Fruit fly (Drosophila melanogaster): Measurements from ENCODE around the gene CG15465.

The CG15465 gene

DNA sequence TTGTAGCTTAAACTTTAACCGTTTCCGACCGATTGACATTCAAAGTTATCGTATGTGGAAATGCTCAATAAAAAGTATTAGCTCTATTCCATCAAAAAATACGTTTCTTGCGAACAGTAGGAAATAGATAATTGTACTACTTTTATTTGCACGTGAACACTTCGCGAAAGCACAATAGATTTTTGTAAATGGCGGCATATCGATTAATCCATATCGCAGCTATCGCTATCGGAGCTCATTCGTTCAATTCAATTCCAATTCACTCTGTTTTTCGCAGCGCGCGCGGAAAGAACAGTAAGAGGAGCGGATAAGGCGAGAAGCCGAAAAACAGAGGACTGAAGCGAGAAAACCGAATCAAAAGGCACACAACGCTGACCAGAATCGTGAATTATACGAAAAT, at the start of gene CG15465, which contains the start of gene rg:
Gene CG15465 (plus strand): TSS at position 291 of the 400 bp plus-strand sequence.
Gene rg (plus strand): TSS at position 291 of the 400 bp plus-strand sequence.
- no peak for TF ChIP-seq CG32121 (GFP tag; IDR thresholded peaks at IDR 0.05)
- TF ChIP-seq CG10348 (GFP tag; IDR thresholded peaks at IDR 0.05), result no peak
- no peak for TF ChIP-seq Pif1A (GFP tag; optimal IDR thresholded peaks at IDR 0.05)
- TF ChIP-seq CG8159 (tag; optimal IDR thresholded peaks at IDR 0.05), result no peak
- TF ChIP-seq Snoo (tag; optimal IDR thresholded peaks at IDR 0.05), result no peak
- TF ChIP-seq CG9948 (tag; optimal IDR thresholded peaks at IDR 0.05), result no peak
- no peak for TF ChIP-seq Pif1B (GFP tag; optimal IDR thresholded peaks at IDR 0.05)
- TF ChIP-seq CG4496 (GFP tag; IDR thresholded peaks at IDR 0.05), result no peak
- TF ChIP-seq CG15710 (tag; optimal IDR thresholded peaks at IDR 0.05), result no peak
- TF ChIP-seq EcR (GFP tag; optimal IDR thresholded peaks at IDR 0.05), result no peak
- TF ChIP-seq D1 (tag; optimal IDR thresholded peaks at IDR 0.05), result no peak

DNA sequence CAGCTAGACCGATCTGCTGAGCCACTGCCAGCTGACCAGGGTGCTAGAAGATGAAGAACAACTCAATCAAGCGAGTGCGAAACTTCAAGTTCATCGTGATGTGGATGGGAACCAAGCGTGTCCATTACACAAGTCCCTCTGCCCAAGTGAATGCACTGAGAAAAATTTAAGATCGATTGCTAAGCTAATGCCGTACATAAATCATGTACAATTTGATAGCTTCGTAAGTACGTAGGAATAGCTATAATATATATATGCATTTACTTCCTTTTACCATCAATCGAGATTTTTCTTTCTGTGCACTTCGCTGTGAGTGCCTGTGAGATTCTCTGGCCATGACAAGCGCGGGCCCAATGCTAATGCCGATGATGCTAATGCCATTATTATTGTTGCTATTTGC, 47.1 kb upstream of the CG15465 start:
- TF ChIP-seq CG15710 (tag; optimal IDR thresholded peaks at IDR 0.05), result peak; percentile 30
- no peak for TF ChIP-seq D1 (tag; optimal IDR thresholded peaks at IDR 0.05)
- peak; percentile 37 for TF ChIP-seq CG8301 (tag; optimal IDR thresholded peaks at IDR 0.05)
- TF ChIP-seq Pif1A (GFP tag; optimal IDR thresholded peaks at IDR 0.05), result peak; percentile 20
- peak; percentile 71 for TF ChIP-seq CG14655 (GFP tag; optimal IDR thresholded peaks at IDR 0.05)
- peak; percentile 64 for TF ChIP-seq CG9948 (tag; optimal IDR thresholded peaks at IDR 0.05)
- no peak for TF ChIP-seq CG12605 (GFP tag; IDR thresholded peaks at IDR 0.05)
- TF ChIP-seq CG13204 (GFP tag; optimal IDR thresholded peaks at IDR 0.05), result no peak
- no peak for TF ChIP-seq Ets98B (GFP tag; IDR thresholded peaks at IDR 0.05)
- no peak for TF ChIP-seq EcR (GFP tag; optimal IDR thresholded peaks at IDR 0.05)
- TF ChIP-seq Pif1B (GFP tag; optimal IDR thresholded peaks at IDR 0.05), result peak; percentile 31
- peak; percentile 40 for TF ChIP-seq CG34367 (tag; optimal IDR thresholded peaks at IDR 0.05)
- peak; percentile 45 for TF ChIP-seq CG17806 (tag; optimal IDR thresholded peaks at IDR 0.05)
- peak; percentile 35; the same call in 1 of the 3 replicates for TF ChIP-seq CG4496 (GFP tag; IDR thresholded peaks at IDR 0.05)
- TF ChIP-seq CG8159 (tag; optimal IDR thresholded peaks at IDR 0.05), result peak; percentile 26
- TF ChIP-seq fd96Ca (GFP tag; IDR thresholded peaks at IDR 0.05), result 0 out of 3 replicates have a peak, but pooled peaks have one; percentile 42

DNA sequence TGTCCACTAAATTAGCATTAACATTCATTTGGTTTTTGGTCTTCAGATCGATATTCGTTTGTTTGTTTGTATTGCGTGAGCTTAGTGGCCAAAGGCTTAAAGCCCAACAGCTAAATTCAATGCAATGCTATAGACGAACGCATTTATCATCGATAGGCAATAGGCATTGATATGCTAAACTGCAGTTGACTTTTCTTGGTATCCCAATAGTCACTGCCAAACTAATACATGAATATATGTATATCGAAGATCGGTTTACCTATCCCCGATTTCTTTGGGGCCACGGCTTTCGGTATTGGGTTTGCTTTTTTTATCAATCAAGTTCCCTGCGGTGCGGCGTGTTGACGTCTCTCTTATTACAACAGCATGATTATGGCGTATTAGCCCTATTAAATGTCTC, 45.5 kb upstream of the CG15465 start:
- TF ChIP-seq CG8301 (tag; optimal IDR thresholded peaks at IDR 0.05), result no peak
- no peak for TF ChIP-seq EcR (GFP tag; optimal IDR thresholded peaks at IDR 0.05)
- TF ChIP-seq CG32121 (GFP tag; IDR thresholded peaks at IDR 0.05), result no peak
- TF ChIP-seq CG8159 (tag; optimal IDR thresholded peaks at IDR 0.05), result no peak
- no peak for TF ChIP-seq CG34367 (tag; optimal IDR thresholded peaks at IDR 0.05)
- TF ChIP-seq CG14655 (GFP tag; optimal IDR thresholded peaks at IDR 0.05), result no peak
- TF ChIP-seq CG9948 (tag; optimal IDR thresholded peaks at IDR 0.05), result no peak
- TF ChIP-seq CG4496 (GFP tag; IDR thresholded peaks at IDR 0.05), result no peak

DNA sequence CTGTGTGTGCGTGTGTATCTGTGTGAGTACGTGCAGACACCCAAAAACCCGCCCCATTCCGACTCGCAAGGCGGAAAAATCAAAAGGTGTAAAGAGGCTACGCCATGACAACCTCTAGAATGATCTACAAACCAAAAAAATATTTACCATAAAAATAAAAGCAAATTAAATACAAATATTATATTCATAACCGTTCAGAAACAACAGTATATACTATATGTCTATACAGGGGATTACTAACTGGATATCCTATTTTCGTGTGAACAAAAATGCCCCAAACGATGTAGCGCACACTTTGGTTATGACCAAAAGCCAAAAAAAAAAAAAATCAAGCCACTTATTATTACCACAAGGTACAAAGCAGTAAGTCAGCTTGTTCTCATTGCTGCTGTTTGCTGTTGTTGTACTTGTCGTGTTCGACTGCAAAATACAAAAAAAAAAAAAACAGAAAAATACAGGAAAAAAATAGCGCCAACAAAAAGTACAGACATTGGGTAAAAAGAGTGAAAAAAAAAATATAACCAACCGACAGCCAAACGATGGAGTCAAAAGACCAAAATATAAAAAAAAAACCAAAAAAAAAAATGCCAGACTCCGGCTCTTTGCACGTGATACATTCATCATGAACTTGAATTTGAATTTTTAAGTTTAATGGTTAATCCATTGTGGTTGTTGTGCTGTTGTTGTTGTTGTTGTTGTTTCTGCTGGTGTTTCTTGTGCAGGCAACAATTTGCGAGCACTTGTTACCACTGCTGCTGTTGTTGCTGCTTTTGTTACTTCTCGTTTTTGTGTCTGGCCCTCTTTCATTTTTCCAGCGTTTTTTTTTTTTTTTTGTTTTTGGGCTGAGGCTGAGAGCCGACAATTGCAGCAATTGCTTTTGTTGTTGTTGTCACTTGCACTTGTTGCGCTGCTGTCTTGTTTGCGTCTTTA, 43.8 kb upstream of the CG15465 start:
- TF ChIP-seq D1 (tag; optimal IDR thresholded peaks at IDR 0.05) (no peak), CG8301 (tag; optimal IDR thresholded peaks at IDR 0.05) (peak; percentile 63), Pif1A (GFP tag; optimal IDR thresholded peaks at IDR 0.05) (peak; percentile 82), Pif1B (GFP tag; optimal IDR thresholded peaks at IDR 0.05) (peak; percentile 82), rn (GFP tag; IDR thresholded peaks at IDR 0.05) (peak; percentile 55; the same call in 1 of the 2 replicates), CG32121 (GFP tag; IDR thresholded peaks at IDR 0.05) (peak; percentile 89), CG12605 (GFP tag; IDR thresholded peaks at IDR 0.05) (peak; percentile 64), CG10348 (GFP tag; IDR thresholded peaks at IDR 0.05) (peak; percentile 72), CG9948 (tag; optimal IDR thresholded peaks at IDR 0.05) (peak; percentile 49), Snoo (tag; optimal IDR thresholded peaks at IDR 0.05) (peak; percentile 81), gl (tag; optimal IDR thresholded peaks at IDR 0.05) (no peak), CG15710 (tag; optimal IDR thresholded peaks at IDR 0.05) (peak; percentile 40), EcR (GFP tag; optimal IDR thresholded peaks at IDR 0.05) (no peak), Ets98B (GFP tag; IDR thresholded peaks at IDR 0.05) (peak; percentile 79), CG8159 (tag; optimal IDR thresholded peaks at IDR 0.05) (peak; percentile 58), CG34367 (tag; optimal IDR thresholded peaks at IDR 0.05) (peak; percentile 37), CG4496 (GFP tag; IDR thresholded peaks at IDR 0.05) (peak; percentile 88), CG14655 (GFP tag; optimal IDR thresholded peaks at IDR 0.05) (peak; percentile 74), CG13204 (GFP tag; optimal IDR thresholded peaks at IDR 0.05) (no peak), fd96Ca (GFP tag; IDR thresholded peaks at IDR 0.05) (peak; percentile 83), CG17806 (tag; optimal IDR thresholded peaks at IDR 0.05) (peak; percentile 54)

DNA sequence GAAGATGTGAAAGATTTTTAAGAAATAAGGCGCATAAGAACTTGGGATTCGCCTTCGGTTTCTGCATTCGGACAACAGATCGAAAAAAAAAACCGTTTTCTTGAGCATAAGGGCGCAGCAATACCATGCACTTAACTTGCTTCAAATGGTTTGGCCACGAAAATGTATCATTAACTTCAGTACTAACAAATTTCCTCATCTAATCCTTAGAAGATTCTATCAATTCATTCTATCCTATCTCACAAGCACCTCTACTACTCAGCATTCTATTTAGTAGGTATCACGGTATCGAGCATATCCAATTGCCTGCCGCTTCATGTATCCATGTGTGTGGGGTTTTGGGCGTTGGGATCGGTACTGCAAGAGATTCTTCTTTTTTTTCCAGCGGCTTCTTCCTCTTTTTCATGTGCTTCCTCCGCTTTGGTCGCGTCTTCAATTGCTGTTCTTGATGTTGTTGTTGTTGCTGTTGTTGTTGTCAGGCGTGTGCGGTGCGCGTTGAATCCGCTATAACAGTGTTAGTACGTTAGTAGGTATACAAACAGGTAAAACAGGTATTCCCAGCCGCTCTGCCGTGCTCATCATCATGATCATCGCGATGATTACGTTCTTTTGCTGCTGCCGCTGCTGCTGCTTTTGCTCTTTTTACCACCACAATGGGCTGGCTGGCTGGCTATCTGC, 41.0 kb upstream of the CG15465 start:
- TF ChIP-seq CG15710 (tag; optimal IDR thresholded peaks at IDR 0.05) (peak; percentile 55), EcR (GFP tag; optimal IDR thresholded peaks at IDR 0.05) (no peak), CG12605 (GFP tag; IDR thresholded peaks at IDR 0.05) (no peak), CG14655 (GFP tag; optimal IDR thresholded peaks at IDR 0.05) (peak; percentile 81), D1 (tag; optimal IDR thresholded peaks at IDR 0.05) (peak; percentile 27), CG13204 (GFP tag; optimal IDR thresholded peaks at IDR 0.05) (no peak), Pif1B (GFP tag; optimal IDR thresholded peaks at IDR 0.05) (peak; percentile 3), CG34367 (tag; optimal IDR thresholded peaks at IDR 0.05) (peak; percentile 63), CG8301 (tag; optimal IDR thresholded peaks at IDR 0.05) (peak; percentile 65), Snoo (tag; optimal IDR thresholded peaks at IDR 0.05) (peak; percentile 53), CG8159 (tag; optimal IDR thresholded peaks at IDR 0.05) (peak; percentile 71), fd96Ca (GFP tag; IDR thresholded peaks at IDR 0.05) (no peak), CG4496 (GFP tag; IDR thresholded peaks at IDR 0.05) (no peak), Pif1A (GFP tag; optimal IDR thresholded peaks at IDR 0.05) (peak; percentile 36), Ets98B (GFP tag; IDR thresholded peaks at IDR 0.05) (no peak), CG32121 (GFP tag; IDR thresholded peaks at IDR 0.05) (no peak), CG9948 (tag; optimal IDR thresholded peaks at IDR 0.05) (peak; percentile 79), gl (tag; optimal IDR thresholded peaks at IDR 0.05) (peak; percentile 32), CG17806 (tag; optimal IDR thresholded peaks at IDR 0.05) (peak; percentile 72), rn (GFP tag; IDR thresholded peaks at IDR 0.05) (no peak), CG10348 (GFP tag; IDR thresholded peaks at IDR 0.05) (no peak)

All from whole organism, pupa.